Fruit fly (Drosophila melanogaster) whole organism, pupa: Measurements from ENCODE around the gene CG14107.

Experiments used
- CG10348 ChIP-seq: fragments of 200-800 bp; sonication (Bioruptor generic); IDR thresholded peaks from 2 replicates; pipeline ENCODE4 v1.3.6; 2022; ENCODE audit warnings: missing biosample characterization, missing genetic modification characterization
- CG12605 ChIP-seq: fragments of 200-800 bp; sonication (Bioruptor generic); IDR thresholded peaks from 2 replicates; pipeline ENCODE4 v1.3.6; 2022; ENCODE audit warnings: missing biosample characterization, missing genetic modification characterization
- CG13204 ChIP-seq: fragments of 200-800 bp; sonication (Bioruptor generic); optimal IDR thresholded peaks from 2 replicates; lab custom pipeline; 2018; ENCODE audit warnings: missing biosample characterization, mild to moderate bottlenecking, missing genetic modification characterization, moderate library complexity
- CG14655 ChIP-seq: fragments of 200-800 bp; sonication (Bioruptor generic); optimal IDR thresholded peaks from 3 replicates; lab custom pipeline; 2017; ENCODE audit warnings: mild to moderate bottlenecking, missing biosample characterization, missing genetic modification reagents, missing genetic modification characterization
- CG15710 ChIP-seq: fragments of 200-800 bp; sonication (Bioruptor generic); optimal IDR thresholded peaks from 2 replicates; lab custom pipeline; 2018; ENCODE audit warnings: missing biosample characterization, mild to moderate bottlenecking, missing genetic modification characterization, moderate library complexity
- CG17806 ChIP-seq: fragments of 200-800 bp; sonication (Bioruptor generic); optimal IDR thresholded peaks from 2 replicates; lab custom pipeline; 2018; ENCODE audit warnings: missing biosample characterization, mild to moderate bottlenecking, missing genetic modification characterization, moderate library complexity
- CG32121 ChIP-seq: fragments of 200-800 bp; sonication (Bioruptor generic); IDR thresholded peaks from 2 replicates; pipeline ENCODE4 v1.3.6; 2022; ENCODE audit warnings: missing biosample characterization, missing genetic modification characterization
- CG34367 ChIP-seq: fragments of 200-800 bp; sonication (Bioruptor generic); optimal IDR thresholded peaks from 2 replicates; lab custom pipeline; 2018; ENCODE audit warnings: missing biosample characterization, mild to moderate bottlenecking, missing genetic modification characterization
- CG4496 ChIP-seq: fragments of 200-800 bp; sonication (Bioruptor generic); IDR thresholded peaks from 3 replicates; pipeline ENCODE4 v1.3.6; 2022; ENCODE audit warnings: missing biosample characterization, missing genetic modification characterization
- CG8159 ChIP-seq: fragments of 200-800 bp; sonication (Bioruptor generic); optimal IDR thresholded peaks from 3 replicates; lab custom pipeline; 2018; ENCODE audit warnings: missing biosample characterization, mild to moderate bottlenecking, missing genetic modification characterization, moderate library complexity
- CG8301 ChIP-seq: fragments of 200-800 bp; sonication (Bioruptor generic); optimal IDR thresholded peaks from 2 replicates; lab custom pipeline; 2018; ENCODE audit warnings: missing biosample characterization, mild to moderate bottlenecking, missing genetic modification characterization
- CG9948 ChIP-seq: fragments of 200-800 bp; sonication (Bioruptor generic); optimal IDR thresholded peaks from 2 replicates; lab custom pipeline; 2018; ENCODE audit warnings: missing biosample characterization, mild to moderate bottlenecking, missing genetic modification characterization, moderate library complexity
- D1 ChIP-seq: fragments of 200-800 bp; sonication (Bioruptor generic); optimal IDR thresholded peaks from 2 replicates; lab custom pipeline; 2018; ENCODE audit warnings: missing biosample characterization, mild to moderate bottlenecking, missing genetic modification characterization, moderate library complexity
- EcR ChIP-seq: fragments of 200-800 bp; sonication (Bioruptor generic); optimal IDR thresholded peaks from 3 replicates; lab custom pipeline; 2019; ENCODE audit warnings: missing biosample characterization, missing genetic modification characterization, mild to moderate bottlenecking, moderate library complexity, missing genetic modification reagents
- Ets98B ChIP-seq: fragments of 200-800 bp; sonication (Bioruptor generic); IDR thresholded peaks from 2 replicates; pipeline ENCODE4 v1.3.6; 2022; ENCODE audit warnings: missing biosample characterization, missing genetic modification characterization
- Pif1A ChIP-seq: fragments of 200-800 bp; sonication (Bioruptor generic); optimal IDR thresholded peaks from 3 replicates; lab custom pipeline; 2016; ENCODE audit warnings: missing biosample characterization, missing genetic modification characterization
- Pif1B ChIP-seq: fragments of 200-800 bp; sonication (Bioruptor generic); optimal IDR thresholded peaks from 3 replicates; lab custom pipeline; 2016; ENCODE audit warnings: missing biosample characterization, missing genetic modification characterization
- Snoo ChIP-seq: fragments of 200-800 bp; sonication (Bioruptor generic); optimal IDR thresholded peaks from 3 replicates; lab custom pipeline; 2017; ENCODE audit warnings: missing biosample characterization, mild to moderate bottlenecking, missing genetic modification characterization, inconsistent platforms
- fd96Ca ChIP-seq: fragments of 200-800 bp; sonication (Bioruptor generic); IDR thresholded peaks from 3 replicates; pipeline ENCODE4 v1.3.6; 2022; ENCODE audit warnings: missing biosample characterization, missing genetic modification characterization
- gl ChIP-seq: fragments of 200-800 bp; sonication (Bioruptor generic); optimal IDR thresholded peaks from 2 replicates; lab custom pipeline; 2018; ENCODE audit warnings: missing biosample characterization, mild to moderate bottlenecking, missing genetic modification characterization
- rn ChIP-seq: fragments of 200-800 bp; sonication (Bioruptor generic); IDR thresholded peaks from 2 replicates; pipeline ENCODE4 v1.3.6; 2022; ENCODE audit warnings: missing biosample characterization, missing genetic modification characterization

CG14107 gene

dm6 chr3L:13381160-13381559 is at the start of gene CG14107:
Gene CG14107 (minus strand): TSS chr3L:13381346.
- TF ChIP-seq CG8159, result no peak
- TF ChIP-seq Snoo, result no peak
- TF ChIP-seq CG10348 (GFP tag; lab: Robert Waterston, UW), result no peak
- no peak for TF ChIP-seq D1 (tag; lab: Kevin White, UChicago)
- no peak for TF ChIP-seq Ets98B (GFP tag; lab: Robert Waterston, UW)
- no peak for TF ChIP-seq CG13204 (GFP tag; lab: Kevin White, UChicago)
- TF ChIP-seq fd96Ca, result no peak
- TF ChIP-seq CG8301 (tag; lab: Kevin White, UChicago), result no peak
- no peak for TF ChIP-seq Pif1A
- no peak for TF ChIP-seq gl (tag; lab: Kevin White, UChicago)
- no peak for TF ChIP-seq CG32121 (GFP tag; lab: Robert Waterston, UW)
- TF ChIP-seq CG17806, result no peak
- no peak for TF ChIP-seq CG34367

dm6 chr3L:13430171-13430570 is 49.0 kb upstream of the CG14107 start:
- TF ChIP-seq CG34367, result no peak
- no peak for TF ChIP-seq CG8159
- no peak for TF ChIP-seq CG13204 (GFP tag; lab: Kevin White, UChicago)
- no peak for TF ChIP-seq rn (GFP tag; lab: Robert Waterston, UW)
- no peak for TF ChIP-seq CG12605

dm6 chr3L:13426573-13426972 is 45.4 kb upstream of the CG14107 start, which contains the start of gene CG14105:
Gene CG14105 (minus strand): TSS chr3L:13426673.
- TF ChIP-seq CG14655 (GFP tag; lab: Kevin White, UChicago), result no peak
- TF ChIP-seq Pif1B, result no peak
- TF ChIP-seq CG15710, result no peak
- no peak for TF ChIP-seq rn (GFP tag; lab: Robert Waterston, UW)
- TF ChIP-seq CG9948 (tag; lab: Kevin White, UChicago), result no peak
- no peak for TF ChIP-seq Ets98B (GFP tag; lab: Robert Waterston, UW)
- no peak for TF ChIP-seq CG17806
- TF ChIP-seq Pif1A, result no peak
- TF ChIP-seq CG10348 (GFP tag; lab: Robert Waterston, UW), result no peak
- no peak for TF ChIP-seq CG8159
- no peak for TF ChIP-seq CG13204 (GFP tag; lab: Kevin White, UChicago)

dm6 chr3L:13425571-13425970 is 44.4 kb upstream of the CG14107 start, which contains the start of gene CG14106:
Gene CG14106 (minus strand): TSS chr3L:13425671.
- TF ChIP-seq CG8159 (no peak), CG10348 (GFP tag; lab: Robert Waterston, UW) (no peak), rn (GFP tag; lab: Robert Waterston, UW) (no peak), CG14655 (GFP tag; lab: Kevin White, UChicago) (no peak), EcR (no peak), Pif1B (no peak), gl (tag; lab: Kevin White, UChicago) (no peak), CG4496 (GFP tag; lab: Robert Waterston, UW) (no peak), Pif1A (no peak), CG34367 (no peak), CG13204 (GFP tag; lab: Kevin White, UChicago) (no peak), CG9948 (tag; lab: Kevin White, UChicago) (no peak), CG8301 (tag; lab: Kevin White, UChicago) (no peak), CG15710 (no peak)

dm6 chr3L:13424068-13424467 is 42.9 kb upstream of the CG14107 start, which contains the start of gene CG33263:
Gene CG33263 (minus strand): TSS chr3L:13424168.
- no peak for TF ChIP-seq CG14655 (GFP tag; lab: Kevin White, UChicago)
- no peak for TF ChIP-seq gl (tag; lab: Kevin White, UChicago)
- TF ChIP-seq CG12605, result no peak

dm6 chr3L:13422286-13422787 is 41.2 kb upstream of the CG14107 start, which contains the start of gene CG32121:
Gene CG32121 (minus strand): TSS chr3L:13422336.
- no peak for TF ChIP-seq CG4496 (GFP tag; lab: Robert Waterston, UW)

dm6 chr3L:13420212-13420611 is 39.1 kb upstream of the CG14107 start:
- no peak for TF ChIP-seq CG8159
- TF ChIP-seq, all 21 proteins: peak for 0

- no peak for TF ChIP-seq Pif1B
- TF ChIP-seq gl (tag; lab: Kevin White, UChicago), result no peak
- TF ChIP-seq CG10348 (GFP tag; lab: Robert Waterston, UW), result no peak
- TF ChIP-seq CG15710, result no peak
- TF ChIP-seq CG13204 (GFP tag; lab: Kevin White, UChicago), result no peak
- TF ChIP-seq Pif1A, result no peak
- no peak for TF ChIP-seq CG12605
- TF ChIP-seq CG8159, result no peak
- no peak for TF ChIP-seq EcR
Observed at dm6 chr3L:13412886-13413224, 31.7 kb upstream of the CG14107 start.
